Worm (Caenorhabditis elegans) whole organism, L2 larva: ENCODE measurements around the gene T11F9.22.

Source experiments
- blmp-1 ChIP-seq: sonication (generic microtip); optimal IDR thresholded peaks from 2 replicates; lab custom pipeline; 2017; ENCODE audit warnings: missing genetic modification characterization, mild to moderate bottlenecking, missing compliant biosample characterization, antibody characterized with exemption, moderate library complexity; ENCODE audit not compliant: insufficient read depth
- gmeb-1 ChIP-seq: fragments of 150-350 bp; optimal IDR thresholded peaks from 2 replicates; lab custom pipeline; 2014; ENCODE audit warnings: missing biosample characterization, missing genetic modification characterization
- lin-13 ChIP-seq: fragments of 150-350 bp; optimal IDR thresholded peaks from 2 replicates; lab custom pipeline; 2014; ENCODE audit warnings: missing biosample characterization, missing genetic modification reagents, missing genetic modification characterization
- lin-39 ChIP-seq: fragments of 150-350 bp; optimal IDR thresholded peaks from 2 replicates; lab custom pipeline; 2014; ENCODE audit warnings: missing biosample characterization, missing genetic modification reagents, missing genetic modification characterization
- lsy-2 ChIP-seq, 2 experiments: fragments of 150-350 bp in 1 of 2; sonication (generic microtip) in 1 of 2; optimal IDR thresholded peaks; 2 replicates each; lab custom pipeline; 2014 to 2017; ENCODE audit warnings: missing biosample characterization in 2 of 2, missing genetic modification characterization in 2 of 2
- nhr-237 ChIP-seq: fragments of 150-350 bp; optimal IDR thresholded peaks from 2 replicates; lab custom pipeline; 2014; ENCODE audit warnings: missing biosample characterization, missing genetic modification characterization
- sem-4 ChIP-seq: fragments of 150-350 bp; optimal IDR thresholded peaks from 2 replicates; lab custom pipeline; 2014; ENCODE audit warnings: missing biosample characterization, missing genetic modification reagents, missing genetic modification characterization

ce11 chrV:11528633-11529327, 49.3 kb downstream of the T11F9.22 start:
- TF ChIP-seq lin-13 (GFP tag; lab: Kevin White, UChicago) = no peak
- TF ChIP-seq blmp-1 (tag; lab: Kevin White, UChicago) = no peak
- TF ChIP-seq gmeb-1 (tag; lab: Kevin White, UChicago) = no peak
- TF ChIP-seq nhr-237 = no peak
- no peak for TF ChIP-seq lsy-2 (tag; optimal IDR thresholded peaks at IDR 0.05; lab: Kevin White, UChicago)
- TF ChIP-seq sem-4 = no peak
- no peak for TF ChIP-seq lin-39 (tag; lab: Kevin White, UChicago)
